Fruit fly (Drosophila melanogaster) whole organism, wandering third instar larva: ENCODE measurements around the gene CG5191.
A peak's percentile ranks its signal among the peaks of the same experiment; 100 is the strongest.

ENCODE experiments used
- CrebA ChIP-seq: fragments of 200-800 bp; sonication (Bioruptor generic); optimal IDR thresholded peaks from 2 replicates; lab custom pipeline; 2016; ENCODE audit warnings: missing biosample characterization, mild to moderate bottlenecking, missing genetic modification characterization, borderline replicate concordance
- Dfd ChIP-seq: fragments of >200 bp; optimal IDR thresholded peaks from 2 replicates; lab custom pipeline; 2017; ENCODE audit warnings: missing biosample characterization, missing genetic modification characterization
- Dif ChIP-seq: fragments of 200-275, 200-300 bp; sonication (Bioruptor generic); optimal IDR thresholded peaks from 2 replicates; lab custom pipeline; 2018; ENCODE audit warnings: missing biosample characterization, missing genetic modification characterization; ENCODE audit not compliant: partially characterized antibody
- GATAd ChIP-seq: sonication (Bioruptor generic); optimal IDR thresholded peaks from 2 replicates; lab custom pipeline; 2016; ENCODE audit warnings: missing biosample characterization, missing genetic modification characterization
- N ChIP-seq: fragments of >200 bp; optimal IDR thresholded peaks from 2 replicates; lab custom pipeline; 2018; ENCODE audit warnings: missing biosample characterization, missing external identifiers, missing genetic modification characterization
- dl ChIP-seq, 2 experiments: fragments of 175-275, 200-275 bp in 1 of 2; fragments of 200-275 bp in 1 of 2; sonication (Bioruptor generic); optimal IDR thresholded peaks; lab custom pipeline; 2018; ENCODE audit warnings: mild to moderate bottlenecking in 2 of 2, missing biosample characterization in 2 of 2, missing genetic modification characterization in 2 of 2, moderate library complexity in 2 of 2; ENCODE audit not compliant: partially characterized antibody in 2 of 2, insufficient read depth in 1 of 2
- pan ChIP-seq: fragments of >200 bp; optimal IDR thresholded peaks from 2 replicates; lab custom pipeline; 2017
- psq ChIP-seq: fragments of 200-800 bp; sonication (Bioruptor generic); optimal IDR thresholded peaks from 3 replicates; lab custom pipeline; 2017; ENCODE audit warnings: missing biosample characterization, mild to moderate bottlenecking, missing genetic modification characterization, moderate library complexity
- usp ChIP-seq: fragments of >200 bp; optimal IDR thresholded peaks from 2 replicates; lab custom pipeline; 2017; ENCODE audit warnings: missing biosample characterization, missing genetic modification characterization

DNA sequence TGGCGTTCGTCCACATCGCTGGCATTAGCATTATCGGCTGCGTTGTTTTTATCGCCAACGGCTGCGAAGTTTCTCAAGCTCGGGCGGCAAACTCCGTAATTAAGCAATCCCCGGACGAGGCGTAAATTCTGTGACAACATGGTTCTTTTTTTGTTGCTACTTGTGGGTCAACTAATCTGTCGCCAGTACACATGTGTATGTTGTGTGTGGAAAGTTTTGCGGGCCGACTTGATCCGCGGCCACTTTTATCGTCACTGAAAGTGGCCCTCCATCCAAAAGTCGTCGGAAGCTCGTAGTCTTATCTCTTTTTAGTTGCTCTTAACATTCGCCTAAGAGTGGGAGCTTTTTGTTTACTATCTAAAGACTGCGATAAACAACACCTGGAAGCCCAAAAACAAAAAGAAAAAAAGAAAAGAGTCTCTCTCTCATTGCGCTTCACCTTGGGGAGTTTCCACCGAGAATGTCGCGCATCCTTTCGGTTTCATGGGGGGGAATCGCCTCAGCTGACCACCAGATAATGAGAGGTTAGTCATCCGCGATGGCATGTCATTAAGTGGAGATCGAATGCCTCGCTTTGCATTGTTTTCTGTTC, 3.3 kb downstream of the CG5191 start, which contains the start of gene CG10877:
- TF ChIP-seq psq (GFP tag; lab: Kevin White, UChicago) (no peak), Dfd (no peak), dl (GFP tag; optimal IDR thresholded peaks at IDR 0.05; lab: Kevin White, UChicago; ENCODE audit: insufficient read depth in 1 of 2, partially characterized antibody in 2 of 2) (peak in 1 of 2 experiments; percentile 24), CrebA (GFP tag; lab: Kevin White, UChicago) (no peak), GATAd (GFP tag; lab: Kevin White, UChicago) (no peak), usp (GFP tag; lab: Kevin White, UChicago) (no peak), pan (lab: Kevin White, UChicago) (no peak), Dif (GFP tag; lab: Kevin White, UChicago) (no peak), N (no peak)
